Worm (Caenorhabditis elegans) whole organism, L4 larva: ENCODE measurements around the gene Y66D12A.13.
A peak's percentile ranks its signal among the peaks of the same experiment; 100 is the strongest.

ENCODE experiments used
- D1046.2 ChIP-seq: fragments of 200-800 bp; sonication (Bioruptor generic); IDR thresholded peaks from 2 replicates; pipeline ENCODE4 v1.3.6; 2022; ENCODE audit warnings: missing genetic modification characterization, missing compliant biosample characterization
- F10B5.3 ChIP-seq: sonication (generic microtip); optimal IDR thresholded peaks from 2 replicates; lab custom pipeline; 2016; ENCODE audit warnings: mild to moderate bottlenecking, missing genetic modification characterization, missing compliant biosample characterization
- F44E2.7 ChIP-seq: fragments of 200-800 bp; sonication (Bioruptor generic); IDR thresholded peaks from 2 replicates; pipeline ENCODE4 v2.1.2; 2022; ENCODE audit warnings: missing genetic modification characterization, missing compliant biosample characterization
- T26A8.4 ChIP-seq: fragments of 200-800 bp; sonication (Bioruptor generic); IDR thresholded peaks from 2 replicates; pipeline ENCODE4 v1.3.6; 2022; ENCODE audit warnings: missing genetic modification characterization, missing compliant biosample characterization
- Y105C5A.15 ChIP-seq: fragments of 200-800 bp; sonication (Bioruptor generic); IDR thresholded peaks from 2 replicates; pipeline ENCODE4 v1.3.6; 2022; ENCODE audit warnings: missing genetic modification characterization, missing compliant biosample characterization
- Y5F2A.4 ChIP-seq: fragments of 200-800 bp; sonication (Bioruptor generic); optimal IDR thresholded peaks from 2 replicates; lab custom pipeline; 2018; ENCODE audit warnings: mild to moderate bottlenecking, missing genetic modification characterization, missing compliant biosample characterization
- Y75B8A.6 ChIP-seq: fragments of 200-800 bp; sonication (Bioruptor generic); IDR thresholded peaks from 2 replicates; pipeline ENCODE4 v1.3.6; 2022; ENCODE audit warnings: missing genetic modification reagents, missing genetic modification characterization, missing compliant biosample characterization
- ama-1 ChIP-seq: fragments of 150-350 bp; optimal IDR thresholded peaks from 2 replicates; lab custom pipeline; 2014; ENCODE audit warnings: inconsistent platforms, mixed read lengths
- ceh-28 ChIP-seq: fragments of 150-350 bp; optimal IDR thresholded peaks from 2 replicates; lab custom pipeline; 2014; ENCODE audit warnings: missing biosample characterization, missing genetic modification reagents, missing genetic modification characterization
- ceh-44 ChIP-seq: fragments of 200-800 bp; sonication (Bioruptor generic); IDR thresholded peaks from 2 replicates; pipeline ENCODE4 v1.3.6; 2022; ENCODE audit warnings: missing genetic modification reagents, missing genetic modification characterization, missing compliant biosample characterization
- daf-16 ChIP-seq, 3 experiments: sonication (generic microtip); optimal IDR thresholded peaks; 2 replicates each; lab custom pipeline; 2016 to 2017; ENCODE audit warnings: missing genetic modification characterization in 3 of 3, missing genetic modification reagents in 3 of 3, mild to moderate bottlenecking in 2 of 3, missing compliant biosample characterization in 2 of 3, missing biosample characterization in 1 of 3, moderate library complexity in 1 of 3
- dmd-6 ChIP-seq: fragments of 200-800 bp; sonication (Bioruptor generic); IDR thresholded peaks from 2 replicates; pipeline ENCODE4 v1.3.6; 2022; ENCODE audit warnings: missing genetic modification reagents, missing genetic modification characterization, missing compliant biosample characterization
- dmd-8 ChIP-seq: fragments of 200-800 bp; sonication (Bioruptor generic); IDR thresholded peaks from 2 replicates; pipeline ENCODE4 v1.3.6; 2022; ENCODE audit warnings: missing genetic modification characterization, missing compliant biosample characterization
- dve-1 ChIP-seq: sonication (generic microtip); optimal IDR thresholded peaks from 2 replicates; lab custom pipeline; 2017; ENCODE audit warnings: antibody characterized with exemption, mild to moderate bottlenecking, missing genetic modification characterization, missing compliant biosample characterization; ENCODE audit not compliant: insufficient read depth
- gei-8 ChIP-seq: fragments of 200-800 bp; sonication (Bioruptor generic); optimal IDR thresholded peaks from 2 replicates; lab custom pipeline; 2018; ENCODE audit warnings: mild to moderate bottlenecking, missing genetic modification characterization, missing compliant biosample characterization
- hif-1 ChIP-seq, 2 experiments: sonication (generic microtip); optimal IDR thresholded peaks; 2 replicates each; lab custom pipeline; 2016 to 2017; ENCODE audit warnings: missing compliant biosample characterization in 2 of 2, missing genetic modification characterization in 2 of 2, missing genetic modification reagents in 2 of 2, missing genotype in 2 of 2, mild to moderate bottlenecking in 1 of 2
- jun-1 ChIP-seq: fragments of 150-350 bp; optimal IDR thresholded peaks from 2 replicates; lab custom pipeline; 2014; ENCODE audit warnings: missing biosample characterization, missing genetic modification reagents, missing genetic modification characterization
- lin-29 ChIP-seq: fragments of 200-800 bp; sonication (Bioruptor generic); IDR thresholded peaks from 2 replicates; pipeline ENCODE4 v1.3.6; 2022; ENCODE audit warnings: missing genetic modification reagents, missing genetic modification characterization, missing compliant biosample characterization
- lin-38 ChIP-seq: fragments of 200-800 bp; sonication (Bioruptor generic); IDR thresholded peaks from 2 replicates; pipeline ENCODE4 v1.3.6; 2022; ENCODE audit warnings: missing genetic modification reagents, missing genetic modification characterization, missing compliant biosample characterization
- lsy-2 ChIP-seq, 2 experiments: fragments of 150-350 bp in 1 of 2; sonication (generic microtip) in 1 of 2; optimal IDR thresholded peaks; 2 replicates each; lab custom pipeline; 2014 to 2017; ENCODE audit warnings: missing biosample characterization in 2 of 2, missing genetic modification characterization in 2 of 2
- mdl-1 ChIP-seq, 2 experiments: fragments of 150-350 bp in 1 of 2; sonication (generic microtip) in 1 of 2; optimal IDR thresholded peaks; 2 replicates each; lab custom pipeline; 2014 to 2017; ENCODE audit warnings: missing biosample characterization in 2 of 2, missing genetic modification characterization in 2 of 2
- mes-2 ChIP-seq: sonication (generic microtip); optimal IDR thresholded peaks from 2 replicates; lab custom pipeline; 2016; ENCODE audit warnings: missing genotype, mild to moderate bottlenecking, missing genetic modification characterization, missing compliant biosample characterization; ENCODE audit not compliant: poor library complexity, severe bottlenecking
- mxl-2 ChIP-seq: fragments of 200-800 bp; sonication (Bioruptor generic); conservative IDR thresholded peaks from 2 replicates; pipeline ENCODE4 v1.3.6; 2022; ENCODE audit warnings: missing genetic modification reagents, missing genetic modification characterization, missing compliant biosample characterization
- mxl-3 ChIP-seq: fragments of 200-800 bp; sonication (Bioruptor generic); optimal IDR thresholded peaks from 2 replicates; lab custom pipeline; 2018; ENCODE audit warnings: mild to moderate bottlenecking, missing genetic modification characterization, missing compliant biosample characterization
- nhr-10 ChIP-seq: fragments of 150-350 bp; optimal IDR thresholded peaks from 2 replicates; lab custom pipeline; 2014; ENCODE audit warnings: missing biosample characterization, missing genetic modification characterization
- nhr-11 ChIP-seq: fragments of 150-350 bp; optimal IDR thresholded peaks from 2 replicates; lab custom pipeline; 2014; ENCODE audit warnings: missing biosample characterization, missing genetic modification characterization
- nhr-111 ChIP-seq: fragments of 200-800 bp; sonication (Bioruptor generic); optimal IDR thresholded peaks from 2 replicates; lab custom pipeline; 2018; ENCODE audit warnings: mild to moderate bottlenecking, missing genetic modification characterization, missing compliant biosample characterization
- nhr-237 ChIP-seq: sonication (generic microtip); optimal IDR thresholded peaks from 2 replicates; lab custom pipeline; 2017; ENCODE audit warnings: missing biosample characterization, missing genetic modification characterization
- nhr-28 ChIP-seq: fragments of 150-350 bp; optimal IDR thresholded peaks from 2 replicates; lab custom pipeline; 2014; ENCODE audit warnings: missing biosample characterization, missing genetic modification characterization
- nhr-42 ChIP-seq: fragments of 200-800 bp; sonication (Bioruptor generic); IDR thresholded peaks from 2 replicates; pipeline ENCODE4 v1.3.6; 2022; ENCODE audit warnings: missing genetic modification characterization, missing compliant biosample characterization
- nhr-6 ChIP-seq: fragments of 150-350 bp; optimal IDR thresholded peaks from 2 replicates; lab custom pipeline; 2014; ENCODE audit warnings: missing biosample characterization, missing genetic modification characterization
- nhr-76 ChIP-seq: fragments of 150-350 bp; optimal IDR thresholded peaks from 2 replicates; lab custom pipeline; 2014; ENCODE audit warnings: missing biosample characterization, missing genetic modification characterization
- pqm-1 ChIP-seq: sonication (generic microtip); optimal IDR thresholded peaks from 2 replicates; lab custom pipeline; 2017; ENCODE audit warnings: missing biosample characterization, missing genetic modification characterization
- set-16 ChIP-seq: fragments of 200-800 bp; sonication (Bioruptor generic); IDR thresholded peaks from 2 replicates; pipeline ENCODE4 v1.3.6; 2022; ENCODE audit warnings: missing genetic modification reagents, missing genetic modification characterization, missing compliant biosample characterization
- spr-3 ChIP-seq: fragments of 200-800 bp; sonication (Bioruptor generic); optimal IDR thresholded peaks from 2 replicates; lab custom pipeline; 2018; ENCODE audit warnings: mild to moderate bottlenecking, missing genetic modification characterization, missing compliant biosample characterization
- tra-1 ChIP-seq: fragments of 200-800 bp; sonication (Bioruptor generic); IDR thresholded peaks from 2 replicates; pipeline ENCODE4 v1.3.6; 2022; ENCODE audit warnings: missing genetic modification reagents, missing genetic modification characterization, missing compliant biosample characterization
- zag-1 ChIP-seq: fragments of 150-350 bp; optimal IDR thresholded peaks from 2 replicates; lab custom pipeline; 2014; ENCODE audit warnings: missing biosample characterization, missing genetic modification characterization
- zfp-2 ChIP-seq: sonication (generic microtip); optimal IDR thresholded peaks from 2 replicates; lab custom pipeline; 2016; ENCODE audit warnings: mild to moderate bottlenecking, missing genetic modification characterization, missing compliant biosample characterization
- zip-11 ChIP-seq: fragments of 200-800 bp; sonication (Bioruptor generic); IDR thresholded peaks from 2 replicates; pipeline ENCODE4 v1.3.6; 2022; ENCODE audit warnings: missing genetic modification characterization, missing compliant biosample characterization

The Y66D12A.13 gene

ce11 chrIII:11548070-11548469 is at the start of gene Y66D12A.13:
TSS of gene Y66D12A.13 (plus strand) at chrIII:11548370.
- no peak for TF ChIP-seq T26A8.4
- no peak for TF ChIP-seq nhr-6 (tag; lab: Kevin White, UChicago)
- no peak for TF ChIP-seq zip-11 (GFP tag; lab: Robert Waterston, UW)
- TF ChIP-seq nhr-237 (tag; lab: Kevin White, UChicago): no peak
- TF ChIP-seq set-16: no peak
- no peak for TF ChIP-seq spr-3 (GFP tag; lab: Kevin White, UChicago)
- TF ChIP-seq hif-1 (tag; optimal IDR thresholded peaks at IDR 0.05; lab: Kevin White, UChicago): no peak
- peak; percentile 22 for TF ChIP-seq nhr-28 (tag; lab: Kevin White, UChicago)
- no peak for TF ChIP-seq mxl-3 (GFP tag; lab: Kevin White, UChicago)
- TF ChIP-seq dve-1: peak; percentile 12
- TF ChIP-seq nhr-11: no peak
- TF ChIP-seq nhr-111 (GFP tag; lab: Kevin White, UChicago): no peak
- no peak for TF ChIP-seq nhr-76
- no peak for TF ChIP-seq tra-1 (GFP tag; lab: Robert Waterston, UW)
- TF ChIP-seq ceh-28 (tag; lab: Kevin White, UChicago): no peak
- TF ChIP-seq zag-1 (tag; lab: Kevin White, UChicago): no peak
- TF ChIP-seq ceh-44 (GFP tag; lab: Robert Waterston, UW): no peak
- no peak for TF ChIP-seq dmd-8 (GFP tag; lab: Robert Waterston, UW)
- TF ChIP-seq jun-1 (tag; lab: Kevin White, UChicago): no peak
- TF ChIP-seq lin-38 (GFP tag; lab: Robert Waterston, UW): no peak
- no peak for TF ChIP-seq ama-1 (lab: Kevin White, UChicago)
- no peak for TF ChIP-seq gei-8 (GFP tag; lab: Kevin White, UChicago)
- no peak for TF ChIP-seq daf-16 (GFP tag; optimal IDR thresholded peaks at IDR 0.05; lab: Kevin White, UChicago)
- TF ChIP-seq daf-16 (tag; optimal IDR thresholded peaks at IDR 0.05; lab: Kevin White, UChicago): peak; percentile 57
- no peak for TF ChIP-seq pqm-1 (tag; lab: Kevin White, UChicago)

ce11 chrIII:11500647-11501046 is 47.5 kb upstream of the Y66D12A.13 start, which contains the start of gene nars-2:
TSS of gene nars-2 (minus strand) at chrIII:11500747.
- TF ChIP-seq zag-1 (tag; lab: Kevin White, UChicago) (no peak), nhr-237 (tag; lab: Kevin White, UChicago) (no peak), lsy-2 (tag; optimal IDR thresholded peaks at IDR 0.05; lab: Kevin White, UChicago) (no peak), Y5F2A.4 (no peak), mxl-2 (GFP tag; lab: Robert Waterston, UW) (no peak), ceh-28 (tag; lab: Kevin White, UChicago) (no peak), D1046.2 (no peak), nhr-6 (tag; lab: Kevin White, UChicago) (no peak), nhr-42 (no peak), Y75B8A.6 (GFP tag; lab: Robert Waterston, UW) (no peak), lin-29 (no peak), Y105C5A.15 (GFP tag; lab: Robert Waterston, UW) (no peak), tra-1 (GFP tag; lab: Robert Waterston, UW) (no peak), mes-2 (no peak)
- TF ChIP-seq, all 104 proteins: peak for 0

- no peak for TF ChIP-seq mdl-1 (tag; optimal IDR thresholded peaks at IDR 0.05; lab: Kevin White, UChicago)
- no peak for TF ChIP-seq nhr-10 (tag; lab: Kevin White, UChicago)
- TF ChIP-seq nhr-11: no peak
- TF ChIP-seq dmd-6 (GFP tag; lab: Robert Waterston, UW): no peak
- TF ChIP-seq lin-38 (GFP tag; lab: Robert Waterston, UW): no peak
- no peak for TF ChIP-seq T26A8.4
- TF ChIP-seq F10B5.3: no peak
- no peak for TF ChIP-seq F44E2.7 (GFP tag; lab: Robert Waterston, UW)
- no peak for TF ChIP-seq spr-3 (GFP tag; lab: Kevin White, UChicago)
- TF ChIP-seq zfp-2: no peak
- no peak for TF ChIP-seq mxl-2 (GFP tag; lab: Robert Waterston, UW)
- TF ChIP-seq, all 104 proteins: peak for 0
Observed at ce11 chrIII:11502753-11503152, 45.4 kb upstream of the Y66D12A.13 start, which contains the start of gene tin-10. TSS of gene tin-10 (minus strand) at chrIII:11502853.
